Worm (Caenorhabditis elegans) whole organism, L3 larva: ENCODE results near the gene dao-3.
A peak's percentile ranks its signal among the peaks of the same experiment; 100 is the strongest.

Experiments used
- elt-1 ChIP-seq: fragments of 150-350 bp; optimal IDR thresholded peaks from 2 replicates; lab custom pipeline; 2014; ENCODE audit warnings: missing biosample characterization, missing genetic modification characterization
- elt-3 ChIP-seq, 3 experiments: fragments of 150-350 bp in 1 of 3; sonication (generic microtip) in 2 of 3; optimal IDR thresholded peaks; 2 replicates in 2 of 3; 4 replicates in 1 of 3; lab custom pipeline; 2014 to 2017; ENCODE audit warnings: missing biosample characterization in 3 of 3, missing genetic modification characterization in 3 of 3
- nhr-12 ChIP-seq: fragments of 150-350 bp; optimal IDR thresholded peaks from 2 replicates; lab custom pipeline; 2014; ENCODE audit warnings: missing biosample characterization, missing genetic modification characterization
- pha-4 ChIP-seq: fragments of 150-350 bp; optimal IDR thresholded peaks from 2 replicates; lab custom pipeline; 2014; ENCODE audit warnings: missing biosample characterization, missing genetic modification reagents, missing genetic modification characterization
- tbx-2 ChIP-seq: sonication (generic microtip); optimal IDR thresholded peaks from 2 replicates; lab custom pipeline; 2016; ENCODE audit warnings: mild to moderate bottlenecking, missing genetic modification characterization, missing compliant biosample characterization
- zag-1 ChIP-seq: fragments of 150-350 bp; optimal IDR thresholded peaks from 2 replicates; lab custom pipeline; 2014; ENCODE audit warnings: missing biosample characterization, missing genetic modification characterization

ce11 chrX:8069293-8069692, 17.1 kb downstream of the dao-3 start, which contains the start of gene C18A11.1:
- TF ChIP-seq elt-3 (tag; optimal IDR thresholded peaks at IDR 0.05; lab: Kevin White, UChicago), result no peak
- no peak for TF ChIP-seq tbx-2 (tag; lab: Kevin White, UChicago)
- TF ChIP-seq elt-1 (tag; lab: Kevin White, UChicago), result no peak
- no peak for TF ChIP-seq nhr-12
- peak; percentile 79 for TF ChIP-seq pha-4 (tag; lab: Kevin White, UChicago)
- TF ChIP-seq zag-1 (tag; lab: Kevin White, UChicago), result no peak
